Fruit fly (Drosophila melanogaster): Measurements from ENCODE around the gene shtd.

Gene shtd

DNA sequence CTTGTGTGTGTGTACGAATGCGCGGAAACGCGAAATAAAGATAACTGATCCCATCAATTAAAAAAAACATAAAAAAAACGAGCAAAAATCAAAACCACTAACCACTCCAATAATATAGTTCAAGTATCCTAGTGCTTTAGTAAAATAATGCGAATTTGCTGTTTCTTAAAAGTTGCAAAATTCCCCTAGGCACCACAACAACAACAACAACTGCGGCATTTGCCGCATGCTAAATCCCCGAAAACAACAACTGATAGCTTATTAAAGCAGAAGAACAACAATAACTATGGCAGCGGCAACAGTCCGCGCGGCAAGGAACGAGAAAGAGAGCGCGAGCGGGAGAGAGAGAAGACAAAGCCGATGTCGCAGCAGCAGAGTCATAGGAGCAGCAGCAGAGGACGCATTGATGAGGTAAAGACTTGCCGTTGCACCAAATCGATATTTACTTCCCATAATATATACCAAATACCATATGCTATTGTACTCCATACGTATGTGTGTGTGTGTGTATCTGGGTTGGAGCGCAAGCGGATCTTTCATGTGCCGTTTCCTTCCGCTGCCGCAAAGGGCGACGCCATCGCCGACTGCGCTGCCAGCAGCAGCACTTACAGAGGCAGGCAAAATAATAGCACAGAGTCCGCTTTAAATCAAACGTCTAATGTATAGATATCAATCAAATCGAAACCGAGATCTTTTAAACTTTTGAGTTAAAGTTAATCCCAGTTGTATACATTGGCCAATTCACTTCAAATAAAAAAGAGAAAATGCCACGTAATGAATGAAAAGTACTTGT, 21.0 kb upstream of the shtd start:
- no peak for TF ChIP-seq CG8478 (optimal IDR thresholded peaks at IDR 0.05)
- no peak for TF ChIP-seq CTCF (optimal IDR thresholded peaks at IDR 0.05)

DNA sequence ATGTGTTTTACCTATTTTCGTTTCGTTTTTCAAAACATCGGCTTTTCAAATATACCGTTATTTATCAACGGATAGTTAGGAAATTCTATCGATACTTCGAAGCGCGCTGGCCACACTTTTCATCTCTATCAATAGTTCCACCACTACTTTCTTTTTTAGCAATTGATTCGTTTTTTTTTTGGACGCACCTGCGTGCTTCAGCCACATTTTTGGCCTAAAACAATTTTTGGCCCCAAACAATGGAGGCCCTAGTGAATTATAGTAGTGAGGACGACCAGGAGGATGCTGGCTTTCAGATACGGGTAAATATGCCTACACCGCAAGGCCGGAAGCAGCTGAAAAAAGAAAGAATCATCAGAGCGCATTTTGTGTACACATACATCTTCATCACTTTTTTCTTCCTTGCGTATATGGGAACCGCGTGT, 20.0 kb upstream of the shtd start, which contains the start of gene CG6340:
CG6340 (plus strand) TSS at position 139 of the 425 bp plus-strand sequence.
- no peak for TF ChIP-seq CTCF (optimal IDR thresholded peaks at IDR 0.05)
- no peak for TF ChIP-seq CG8478 (optimal IDR thresholded peaks at IDR 0.05)

DNA sequence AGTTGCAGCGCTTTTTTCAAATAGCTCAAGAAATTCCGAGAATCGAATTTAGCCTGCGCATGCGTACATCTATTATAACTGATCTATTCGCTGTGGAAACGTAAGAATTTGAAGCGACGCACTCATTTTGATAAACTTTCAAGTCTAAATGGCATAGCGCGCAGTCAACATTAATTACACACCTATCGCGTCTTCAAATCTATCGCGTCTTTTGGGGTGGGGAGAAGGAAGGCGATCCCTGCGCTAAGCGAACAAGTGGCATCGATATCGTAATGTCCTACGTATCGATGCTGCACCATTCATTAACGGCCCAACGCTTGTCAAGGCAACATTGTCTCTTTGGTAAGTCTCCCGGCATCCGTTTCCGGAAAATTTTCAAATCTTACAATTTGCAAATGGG, 13.6 kb upstream of the shtd start, which contains the start of gene CG6324:
CG6324 (plus strand) TSS at position 301 of the 400 bp plus-strand sequence.
- TF ChIP-seq CTCF (optimal IDR thresholded peaks at IDR 0.05), result no peak
- TF ChIP-seq CG8478 (optimal IDR thresholded peaks at IDR 0.05), result no peak

DNA sequence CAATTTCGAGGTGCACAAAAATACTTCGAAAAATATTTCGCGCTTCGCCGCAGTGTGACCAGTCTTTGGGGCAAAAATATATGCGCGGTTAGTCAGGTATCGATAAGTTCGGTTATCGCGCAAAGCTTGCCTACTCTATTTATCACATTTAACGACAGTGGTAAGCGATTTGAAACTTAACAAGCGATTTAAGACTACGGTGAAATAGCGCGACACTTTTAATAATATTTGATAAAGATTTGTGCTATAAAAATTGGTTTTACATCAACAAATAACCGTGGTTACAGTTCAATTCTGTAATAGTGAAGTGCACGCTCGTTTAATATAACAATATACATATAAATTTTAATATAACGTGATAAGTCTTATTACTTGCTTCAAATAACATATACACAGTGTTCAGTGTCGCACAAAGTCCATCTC, 13.1 kb upstream of the shtd start, which contains the start of gene mh:
mh (minus strand) TSS at position 34 of the 423 bp plus-strand sequence.
- TF ChIP-seq CG8478 (optimal IDR thresholded peaks at IDR 0.05) (no peak), CTCF (optimal IDR thresholded peaks at IDR 0.05) (no peak)

DNA sequence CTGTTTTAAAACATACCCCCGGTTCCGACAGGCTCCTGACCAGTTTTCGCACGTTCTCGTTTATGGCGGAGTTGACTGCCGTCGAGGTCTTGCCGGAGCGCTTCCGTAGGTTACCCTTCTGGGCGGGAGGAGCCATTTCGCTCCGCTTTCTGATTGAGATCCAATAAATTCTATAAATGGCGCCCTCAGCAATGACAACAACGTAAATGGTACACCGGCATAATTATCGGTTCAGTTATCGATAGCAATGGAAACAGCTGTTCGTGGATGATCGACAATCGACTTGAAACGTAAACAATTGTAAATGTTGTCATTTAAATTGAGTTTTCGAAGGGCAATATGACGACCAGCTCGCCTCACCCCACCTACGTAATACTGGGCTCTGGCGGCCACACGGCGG, 9.7 kb upstream of the shtd start, which contains the start of the genes Grip128 and Alg14:
Grip128 (minus strand) TSS at position 216 of the 400 bp plus-strand sequence.
Alg14 (plus strand) TSS at position 261 of the 400 bp plus-strand sequence.
- TF ChIP-seq CG8478 (optimal IDR thresholded peaks at IDR 0.05) (no peak), CTCF (optimal IDR thresholded peaks at IDR 0.05) (no peak)

DNA sequence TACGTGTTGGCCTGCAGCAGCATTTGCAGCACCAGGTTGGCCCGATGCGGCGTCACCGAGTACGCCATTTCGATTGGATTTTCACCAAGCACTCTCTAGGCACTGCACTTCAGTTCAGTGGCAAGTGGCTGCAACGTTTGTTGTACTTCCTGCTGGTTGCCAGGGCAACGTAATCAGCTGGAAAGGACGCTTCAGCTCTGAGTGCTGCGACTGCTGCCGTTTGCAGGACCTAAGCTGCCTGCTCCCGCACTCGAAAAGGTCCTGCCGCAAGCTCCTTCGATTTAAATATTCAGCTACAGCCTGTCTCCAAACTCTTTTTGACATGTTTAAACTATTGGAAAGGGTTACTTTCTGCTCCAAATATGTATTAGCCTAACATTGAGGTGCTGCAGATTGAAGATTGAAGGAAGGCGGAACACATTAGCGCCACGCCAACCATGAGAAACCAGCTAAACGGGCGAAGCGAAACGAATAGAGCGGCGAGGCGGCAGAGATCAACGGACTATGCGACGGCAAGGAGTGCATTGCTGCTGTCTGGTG, 5.2 kb upstream of the shtd start, which contains the start of the genes CG15642 and CG15641:
CG15642 (minus strand) TSS at position 356 of the 540 bp plus-strand sequence.
CG15641 (plus strand) TSS at position 490 of the 540 bp plus-strand sequence.
- TF ChIP-seq CTCF (optimal IDR thresholded peaks at IDR 0.05) (no peak), CG8478 (optimal IDR thresholded peaks at IDR 0.05) (no peak)

DNA sequence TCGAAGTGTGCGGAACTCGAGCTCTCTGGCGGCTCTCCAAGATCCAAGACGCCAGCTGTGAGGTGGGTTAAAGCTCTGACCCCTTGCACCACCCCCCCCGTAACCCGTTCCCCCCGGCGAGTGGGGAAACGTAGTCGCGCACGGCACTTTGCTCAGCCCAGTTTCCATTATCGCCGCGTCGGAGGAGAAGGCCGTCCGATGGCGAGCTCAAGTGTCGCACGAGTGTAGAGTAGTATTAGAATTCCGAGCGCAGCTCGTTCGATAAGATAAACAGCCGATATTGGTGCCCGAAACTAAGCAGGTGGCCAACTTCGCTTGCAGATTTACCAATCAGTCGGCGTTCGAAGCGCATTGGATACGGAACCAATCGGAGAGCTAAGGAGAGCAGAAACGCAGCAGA, 3.2 kb upstream of the shtd start:
- TF ChIP-seq CTCF (optimal IDR thresholded peaks at IDR 0.05) (no peak), CG8478 (optimal IDR thresholded peaks at IDR 0.05) (no peak)

DNA sequence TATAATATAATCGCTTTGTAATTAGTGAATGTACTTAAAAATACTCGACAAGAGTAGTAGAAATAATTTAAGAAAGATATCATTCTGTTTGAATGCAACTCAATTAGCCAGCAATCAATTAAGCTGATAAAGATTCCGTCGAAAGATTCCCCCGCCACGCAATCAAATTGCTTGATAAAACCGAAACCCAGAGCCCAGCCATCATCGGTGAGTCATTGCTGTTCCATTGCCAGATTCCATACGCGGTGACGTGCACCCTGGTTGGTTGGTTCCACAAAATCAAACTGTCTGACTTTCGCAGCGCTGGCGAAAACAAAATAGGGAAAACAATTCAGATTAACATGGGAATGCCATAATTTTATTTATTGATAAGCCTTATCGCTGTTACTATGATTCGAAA, 2.3 kb upstream of the shtd start:
- no peak for TF ChIP-seq CTCF (optimal IDR thresholded peaks at IDR 0.05)
- TF ChIP-seq CG8478 (optimal IDR thresholded peaks at IDR 0.05), result no peak

DNA sequence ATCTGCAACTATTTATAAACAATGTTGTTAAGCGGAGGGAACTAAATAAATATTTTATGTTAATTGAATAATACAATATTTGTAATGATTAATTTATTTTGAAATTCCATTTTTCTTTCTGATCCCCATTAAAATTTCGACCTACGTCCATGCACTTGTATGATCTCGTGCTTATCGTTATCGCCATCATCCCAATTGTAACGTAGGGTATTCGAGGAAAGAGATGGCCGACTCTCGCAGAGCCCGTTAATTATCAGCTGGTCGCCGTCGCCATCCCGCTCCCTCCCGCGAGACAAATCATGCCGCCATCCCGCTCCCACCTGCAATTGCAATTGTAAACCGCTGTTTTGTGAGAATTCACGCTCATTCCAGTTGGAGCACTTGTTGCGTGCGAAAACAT, 9.1 kb downstream of the shtd start, which contains the start of gene CG11655:
CG11655 (plus strand) TSS at position 351 of the 400 bp plus-strand sequence.
- TF ChIP-seq CG8478 (optimal IDR thresholded peaks at IDR 0.05), result no peak
- no peak for TF ChIP-seq CTCF (optimal IDR thresholded peaks at IDR 0.05)

DNA sequence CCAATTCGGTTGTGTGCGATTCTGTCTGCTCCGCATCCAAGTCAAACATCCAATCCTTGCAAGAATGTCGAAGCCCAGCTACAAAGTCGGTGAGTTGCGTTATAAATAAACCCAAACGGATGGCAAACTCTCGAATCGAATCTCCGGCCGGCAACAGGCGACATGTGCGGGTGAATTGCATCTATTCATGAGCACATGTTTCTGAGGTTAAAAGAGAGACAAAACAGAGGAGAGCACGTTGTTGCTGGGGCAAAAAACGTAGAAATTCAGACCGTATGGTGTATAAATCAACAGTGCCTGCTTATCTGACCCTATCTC, 12.0 kb downstream of the shtd start:
- TF ChIP-seq CG8478 (optimal IDR thresholded peaks at IDR 0.05) (no peak), CTCF (optimal IDR thresholded peaks at IDR 0.05) (no peak)

DNA sequence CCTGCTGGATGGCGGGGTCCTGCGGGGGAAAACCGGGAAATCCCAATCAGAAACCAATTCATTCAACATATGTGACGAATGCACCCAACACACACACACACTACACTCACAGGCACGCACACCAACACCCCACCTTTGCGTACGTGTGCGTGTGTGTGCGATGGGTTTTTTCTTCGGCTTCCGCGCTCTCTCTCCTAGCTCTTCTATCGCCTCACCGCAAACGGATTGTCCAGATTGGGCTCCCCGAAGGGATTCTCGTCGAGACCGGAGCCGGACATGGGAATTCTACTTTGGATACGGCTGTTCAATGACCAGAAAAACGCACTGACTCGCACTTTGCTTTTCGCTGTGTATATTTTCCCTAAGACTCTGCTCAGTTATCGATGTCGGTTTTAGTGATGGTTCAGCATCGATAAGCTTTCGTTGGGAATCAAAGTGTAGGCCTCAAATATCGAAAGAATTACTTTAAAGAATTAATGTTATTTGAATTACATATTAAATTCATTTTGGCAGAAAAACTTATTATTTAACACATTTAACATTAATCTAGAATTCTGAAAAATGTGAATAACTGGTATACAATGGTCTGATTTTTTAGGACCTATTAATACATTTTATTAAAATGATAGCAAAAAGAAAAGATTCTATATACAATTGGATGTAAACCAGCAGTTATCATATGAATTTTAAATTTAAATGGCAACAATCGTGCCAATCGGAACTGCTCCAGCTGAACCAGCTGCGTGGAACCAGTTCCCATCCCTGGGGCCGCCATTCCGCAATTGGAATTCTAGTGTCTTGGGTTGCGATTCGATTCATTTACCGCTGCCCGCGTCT, 12.5 kb downstream of the shtd start, which contains the start of the genes Scamp and Ahcy:
Scamp (minus strand) TSS at position 394 of the 837 bp plus-strand sequence.
Ahcy (plus strand) TSS at position 772 of the 837 bp plus-strand sequence.
- TF ChIP-seq CG8478 (optimal IDR thresholded peaks at IDR 0.05) (no peak), CTCF (optimal IDR thresholded peaks at IDR 0.05) (no peak)

DNA sequence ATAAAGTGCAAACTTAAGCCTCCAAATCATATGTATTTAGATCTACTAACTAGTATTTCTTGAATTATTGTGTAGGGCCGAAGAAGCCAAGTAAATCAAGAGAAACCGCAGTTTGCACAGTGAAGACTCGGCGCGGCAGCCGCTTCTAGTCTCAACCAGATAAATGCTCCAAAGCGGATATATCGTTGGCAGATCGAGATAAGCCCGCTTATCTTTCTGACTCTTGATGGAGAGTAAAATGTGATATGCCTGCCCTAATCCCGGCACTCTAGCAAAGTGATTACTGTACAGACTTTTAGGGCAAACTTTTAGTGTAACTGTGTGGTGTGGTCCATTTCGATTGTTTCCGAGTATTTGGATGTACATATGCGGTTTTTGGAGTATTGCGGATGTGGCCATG, 13.4 kb downstream of the shtd start:
- TF ChIP-seq CTCF (optimal IDR thresholded peaks at IDR 0.05) (no peak), CG8478 (optimal IDR thresholded peaks at IDR 0.05) (no peak)

DNA sequence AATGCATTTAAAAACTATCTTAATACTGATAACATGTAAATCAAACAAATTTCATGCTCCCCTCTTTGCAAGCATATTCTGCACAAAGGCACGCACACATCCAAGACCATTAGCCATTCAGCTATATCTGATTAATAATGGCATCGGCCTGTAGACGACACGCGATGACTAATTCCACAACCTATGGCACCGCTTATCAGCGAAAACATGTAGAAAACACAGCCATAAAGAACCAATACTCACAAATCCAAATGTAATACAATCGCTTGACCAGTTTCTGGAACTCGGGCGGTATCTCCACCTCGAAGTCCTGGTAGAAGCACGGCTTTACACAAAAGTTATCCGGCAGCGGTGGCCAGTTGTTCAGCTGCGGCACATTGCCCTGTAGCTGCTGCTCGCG, 14.1 kb downstream of the shtd start:
- TF ChIP-seq CG8478 (optimal IDR thresholded peaks at IDR 0.05) (no peak), CTCF (optimal IDR thresholded peaks at IDR 0.05) (no peak)

DNA sequence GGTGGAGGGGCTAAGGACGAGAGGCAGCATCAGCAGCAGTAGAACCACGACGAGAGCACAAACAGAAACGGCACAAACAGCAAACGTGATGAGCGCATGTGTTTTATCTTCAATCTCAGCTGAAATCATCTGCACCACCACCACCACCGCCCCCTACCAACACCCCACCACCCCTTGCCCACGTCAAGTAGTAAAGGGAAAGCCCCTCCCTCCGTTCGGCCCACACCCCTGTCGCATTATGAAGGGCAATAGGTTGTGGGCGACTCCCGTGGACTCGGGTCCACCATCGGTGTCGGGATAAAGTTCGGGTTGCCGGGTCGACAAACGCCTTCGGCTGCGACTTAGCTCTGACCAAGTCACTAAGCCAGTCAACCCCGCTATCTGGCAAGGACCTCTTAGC, 18.7 kb downstream of the shtd start:
- TF ChIP-seq CTCF (optimal IDR thresholded peaks at IDR 0.05) (no peak), CG8478 (optimal IDR thresholded peaks at IDR 0.05) (no peak)

DNA sequence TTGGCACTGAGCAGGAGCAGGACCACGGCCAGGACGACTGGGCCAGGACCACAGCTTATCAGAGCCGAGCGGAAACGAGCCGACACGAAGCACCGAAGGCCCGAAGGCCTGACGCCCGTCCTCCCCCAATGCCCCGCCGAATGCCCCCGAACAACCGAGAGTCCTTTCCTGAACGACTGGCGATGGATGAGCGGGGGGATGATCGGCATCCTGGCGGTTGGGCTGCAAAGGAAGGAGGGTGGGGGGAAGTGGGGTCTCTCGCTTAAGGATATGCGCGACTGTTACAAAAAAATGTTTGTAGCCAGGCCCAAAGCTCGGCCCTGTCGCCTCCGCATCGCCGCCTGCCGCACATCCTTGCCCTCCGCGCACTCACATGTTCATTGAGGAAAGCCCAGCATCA, 21.0 kb downstream of the shtd start, which contains the start of gene Cngl:
Cngl (minus strand) TSS at position 8 of the 400 bp plus-strand sequence.
- TF ChIP-seq CG8478 (optimal IDR thresholded peaks at IDR 0.05) (no peak), CTCF (optimal IDR thresholded peaks at IDR 0.05) (no peak)
